Fruit fly (Drosophila melanogaster): ENCODE results near the gene CG14397.

CG14397 gene

dm6 chr2L:21051873-21052736 is 38.9 kb upstream of the CG14397 start, which contains the start of gene CG42238 (continued):
- TF ChIP-seq insv (GFP tag; optimal IDR thresholded peaks at IDR 0.05) = no peak
- peak; percentile 98 for TF ChIP-seq Jarid2 (GFP tag; optimal IDR thresholded peaks at IDR 0.05)
- no peak for TF ChIP-seq zf30C (GFP tag; optimal IDR thresholded peaks at IDR 0.05)
- TF ChIP-seq Scr (GFP tag; IDR thresholded peaks at IDR 0.05; ENCODE audit: partially characterized antibody) = peak; percentile 32; the same call in 1 of the 2 replicates
- TF ChIP-seq ken (GFP tag; IDR thresholded peaks at IDR 0.05) = peak; percentile 10; the same call in 1 of the 3 replicates
- TF ChIP-seq gsb-n (tag; optimal IDR thresholded peaks at IDR 0.05) = peak; percentile 15
- no peak for TF ChIP-seq maf-S (GFP tag; optimal IDR thresholded peaks at IDR 0.05)
- TF ChIP-seq Dfd (GFP tag; optimal IDR thresholded peaks at IDR 0.05) = no peak
- TF ChIP-seq en (GFP tag; optimal IDR thresholded peaks at IDR 0.05) = no peak
- peak; percentile 4 for TF ChIP-seq CG11504 (tag; optimal IDR thresholded peaks at IDR 0.05)
- TF ChIP-seq CG3995 (GFP tag; optimal IDR thresholded peaks at IDR 0.05) = peak; percentile 74
- peak; percentile 28 for TF ChIP-seq Lhr (GFP tag; optimal IDR thresholded peaks at IDR 0.05)
- peak; percentile 9 for TF ChIP-seq CG13624 (GFP tag; optimal IDR thresholded peaks at IDR 0.05)
- TF ChIP-seq CG2202 (tag; optimal IDR thresholded peaks at IDR 0.05) = no peak
- no peak for TF ChIP-seq Six4 (GFP tag; optimal IDR thresholded peaks at IDR 0.05)
- peak; percentile 21 for TF ChIP-seq CG30020 (tag; optimal IDR thresholded peaks at IDR 0.05)
- TF ChIP-seq CG2875 (GFP tag; optimal IDR thresholded peaks at IDR 0.05) = peak; percentile 7
- no peak for TF ChIP-seq CG4328 (GFP tag; optimal IDR thresholded peaks at IDR 0.05)
- TF ChIP-seq CG11398 (GFP tag; optimal IDR thresholded peaks at IDR 0.05) = no peak
- TF ChIP-seq Stat92E (GFP tag; optimal IDR thresholded peaks at IDR 0.05) = no peak
- peak; percentile 3 to 10 for TF ChIP-seq Pdp1 (GFP tag; optimal IDR thresholded peaks at IDR 0.05)
- TF ChIP-seq NFAT (GFP tag; IDR thresholded peaks at IDR 0.05) = no peak; the same call in 1 of the 2 replicates
- TF ChIP-seq CG34422 (GFP tag; IDR thresholded peaks at IDR 0.05) = peak; percentile 60; the same call in 1 of the 3 replicates
- TF ChIP-seq hkb (optimal IDR thresholded peaks at IDR 0.05) = no peak
- peak; percentile 3; the same call in 1 of the 2 replicates for TF ChIP-seq hkb (GFP tag; IDR thresholded peaks at IDR 0.05)
- no peak for TF ChIP-seq grn (GFP tag; optimal IDR thresholded peaks at IDR 0.05)
- no peak for TF ChIP-seq CG4730 (GFP tag; IDR thresholded peaks at IDR 0.05)
- TF ChIP-seq Dbx (GFP tag; IDR thresholded peaks at IDR 0.05) = 0 out of 3 replicates have a peak, but pooled peaks have one; percentile 26
- no peak for TF ChIP-seq CG31388 (GFP tag; optimal IDR thresholded peaks at IDR 0.05)
- peak; percentile 17 for TF ChIP-seq Ssrp (tag; optimal IDR thresholded peaks at IDR 0.05)
- TF ChIP-seq CG12942 (GFP tag; optimal IDR thresholded peaks at IDR 0.05) = no peak
- no peak for TF ChIP-seq gro (GFP tag; optimal IDR thresholded peaks at IDR 0.05)
- TF ChIP-seq gt (GFP tag; IDR thresholded peaks at IDR 0.05) = no peak
- 0 out of 3 replicates have a peak, but pooled peaks have one; percentile 21 for TF ChIP-seq HLH4C (GFP tag; IDR thresholded peaks at IDR 0.05; ENCODE audit: partially characterized antibody)
- TF ChIP-seq CG13287 (GFP tag; IDR thresholded peaks at IDR 0.05; ENCODE audit: partially characterized antibody) = peak; percentile 47; the same call in 1 of the 2 replicates
- no peak for TF ChIP-seq CG4404 (GFP tag; IDR thresholded peaks at IDR 0.05)
- TF ChIP-seq Fer1 (GFP tag; optimal IDR thresholded peaks at IDR 0.05) = peak; percentile 30
- TF ChIP-seq Meics (GFP tag; optimal IDR thresholded peaks at IDR 0.05) = no peak
- TF ChIP-seq pum (GFP tag; optimal IDR thresholded peaks at IDR 0.05) = no peak
- peak; percentile 62; the same call in 2 of the 3 replicates for TF ChIP-seq ci (GFP tag; IDR thresholded peaks at IDR 0.05)
- TF ChIP-seq CG3163 (GFP tag; optimal IDR thresholded peaks at IDR 0.05) = no peak
- TF ChIP-seq prd (optimal IDR thresholded peaks at IDR 0.05) = no peak
- no peak for TF ChIP-seq prd (GFP tag; IDR thresholded peaks at IDR 0.05)
- peak; percentile 0 for TF ChIP-seq nom (GFP tag; optimal IDR thresholded peaks at IDR 0.05)
- TF ChIP-seq CG1024 (GFP tag; IDR thresholded peaks at IDR 0.05) = peak; percentile 34; the same call in 1 of the 2 replicates
- no peak for TF ChIP-seq Sry-β (GFP tag; optimal IDR thresholded peaks at IDR 0.05)
- 0 out of 2 replicates have a peak, but pooled peaks have one; percentile 41 for TF ChIP-seq sob (GFP tag; IDR thresholded peaks at IDR 0.05)
- TF ChIP-seq CG1603 (tag; optimal IDR thresholded peaks at IDR 0.05) = peak; percentile 64

Data from whole organism, embryonic.